Fruit fly (Drosophila melanogaster) whole organism, adult: ENCODE results near the gene Pvf2.

Experiments used
- CG33017 ChIP-seq: fragments of 200-800 bp; sonication (Bioruptor generic); optimal IDR thresholded peaks from 2 replicates; lab custom pipeline; 2018; ENCODE audit warnings: missing biosample characterization, mild to moderate bottlenecking, missing genetic modification characterization, moderate library complexity
- Mnt ChIP-seq: fragments of 200-800 bp; sonication (Bioruptor generic); optimal IDR thresholded peaks from 2 replicates; lab custom pipeline; 2016; ENCODE audit warnings: missing biosample characterization, mild to moderate bottlenecking, missing genetic modification characterization
- cnc ChIP-seq, 2 experiments: fragments of >200 bp; optimal IDR thresholded peaks; 2 replicates each; lab custom pipeline; 2017

dm6 chr2L:7032517-7032951 is 51.9 kb downstream of the Pvf2 start, which contains the start of the genes Rab30 and Caper:
- TF ChIP-seq CG33017 (tag; lab: Kevin White, UChicago) = no peak
- TF ChIP-seq Mnt (GFP tag; lab: Kevin White, UChicago) = peak; percentile 84
- no peak for TF ChIP-seq cnc (optimal IDR thresholded peaks at IDR 0.05; lab: Kevin White, UChicago)
